Fruit fly (Drosophila melanogaster): ENCODE data around the gene SPE.

The SPE gene

DNA sequence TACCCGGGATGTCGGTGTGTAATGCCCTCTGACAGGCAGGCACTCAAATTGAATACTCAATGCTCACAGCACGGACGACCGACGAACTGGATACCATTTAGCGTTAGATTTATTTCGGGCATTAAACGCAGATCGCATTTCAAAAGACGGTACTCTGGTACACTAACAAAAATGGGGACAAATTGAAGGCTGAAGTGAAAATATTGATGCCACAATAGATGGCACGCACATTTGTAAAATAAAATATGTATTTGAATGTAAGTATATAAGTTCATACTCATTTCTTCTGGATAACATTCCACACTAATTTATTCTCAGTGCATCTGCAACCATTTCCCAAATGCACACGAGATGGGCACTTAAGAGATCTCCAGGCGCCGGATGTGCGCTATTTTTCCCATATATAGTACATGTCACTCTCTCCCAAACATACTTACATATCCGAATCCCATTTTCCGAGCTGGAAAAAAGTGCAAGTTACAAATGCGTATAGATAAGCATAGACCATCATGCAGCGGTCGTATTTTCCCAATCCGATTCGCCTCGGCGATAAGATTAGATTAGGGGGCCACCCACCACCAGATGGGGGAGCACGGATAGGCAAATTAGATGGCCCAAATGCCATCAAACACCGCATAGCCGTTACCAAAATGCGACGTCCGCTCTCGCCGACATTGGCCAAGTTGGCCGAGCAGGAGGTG is 23.6 kb downstream of the SPE start, which contains the start of gene CG10301 (continued):
- peak; percentile 65 for TF ChIP-seq Oli (tag; optimal IDR thresholded peaks at IDR 0.05)
- TF ChIP-seq CG42726 (GFP tag; IDR thresholded peaks at IDR 0.05; ENCODE audit: partially characterized antibody) = no peak
- peak; percentile 25; the same call in 1 of the 2 replicates for TF ChIP-seq Gsc (GFP tag; IDR thresholded peaks at IDR 0.05)
- 0 out of 2 replicates have a peak, but pooled peaks have one; percentile 39 for TF ChIP-seq ap (GFP tag; IDR thresholded peaks at IDR 0.05)
- TF ChIP-seq dpn (GFP tag; optimal IDR thresholded peaks at IDR 0.05) = peak; percentile 32 to 49
- TF ChIP-seq Pdp1 (GFP tag; optimal IDR thresholded peaks at IDR 0.05) = peak; percentile 21 to 34
- peak; percentile 97 for TF ChIP-seq sens (GFP tag)
- TF ChIP-seq nau (GFP tag; optimal IDR thresholded peaks at IDR 0.05) = peak; percentile 79
- no peak for TF ChIP-seq CG13287 (GFP tag; IDR thresholded peaks at IDR 0.05; ENCODE audit: partially characterized antibody)
- peak; percentile 1 to 53 for TF ChIP-seq Hr51 (GFP tag; optimal IDR thresholded peaks at IDR 0.05)
- peak; percentile 66 for TF ChIP-seq tin (GFP tag; optimal IDR thresholded peaks at IDR 0.05)
- peak; percentile 25 for TF ChIP-seq odd (GFP tag; optimal IDR thresholded peaks at IDR 0.05)
- peak; percentile 3 for TF ChIP-seq sd (tag; optimal IDR thresholded peaks at IDR 0.05)
- no peak for TF ChIP-seq CG10147 (GFP tag; optimal IDR thresholded peaks at IDR 0.05)
- TF ChIP-seq sima (GFP tag; optimal IDR thresholded peaks at IDR 0.05) = no peak
- peak; percentile 77 for TF ChIP-seq CG2712 (tag; optimal IDR thresholded peaks at IDR 0.05)
- peak; percentile 8 for TF ChIP-seq CG12769 (tag; optimal IDR thresholded peaks at IDR 0.05)
- TF ChIP-seq row (GFP tag; IDR thresholded peaks at IDR 0.05) = peak; percentile 71
- TF ChIP-seq CG7357 (GFP tag; IDR thresholded peaks at IDR 0.05) = 0 out of 3 replicates have a peak, but pooled peaks have one; percentile 31
- no peak for TF ChIP-seq ERR (GFP tag; optimal IDR thresholded peaks at IDR 0.05)
- peak; percentile 90 for TF ChIP-seq Ets65A (GFP tag)
- TF ChIP-seq zf30C (GFP tag; optimal IDR thresholded peaks at IDR 0.05) = peak; percentile 81
- TF ChIP-seq E2f1 (GFP tag; IDR thresholded peaks at IDR 0.05) = peak; percentile 60
- no peak for TF ChIP-seq Doc2 (GFP tag; IDR thresholded peaks at IDR 0.05)
- TF ChIP-seq CG13894 (tag; optimal IDR thresholded peaks at IDR 0.05) = no peak
- peak; percentile 20 for TF ChIP-seq ind (GFP tag; optimal IDR thresholded peaks at IDR 0.05)
- TF ChIP-seq CG8388 (GFP tag; optimal IDR thresholded peaks at IDR 0.05) = peak; percentile 65

DNA sequence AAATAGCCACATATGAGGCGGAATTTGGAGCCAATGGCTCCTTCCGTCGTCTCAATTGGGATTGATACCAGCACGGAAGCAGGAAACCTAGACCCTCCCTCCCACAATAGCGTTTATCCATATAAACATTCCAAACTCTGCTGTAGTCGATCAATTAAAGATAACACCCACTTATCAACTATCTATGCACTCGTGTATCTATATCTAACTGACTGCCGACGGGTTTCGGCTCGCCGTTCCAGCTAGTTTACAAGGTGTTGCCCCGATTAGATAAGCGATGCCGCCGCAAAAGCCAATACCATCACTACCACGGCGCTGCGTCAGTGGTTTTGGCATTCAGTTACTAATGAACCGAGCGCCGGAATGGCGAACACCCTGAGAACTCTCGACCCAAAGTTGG is 25.1 kb downstream of the SPE start, which contains the start of gene CG10300:
CG10300 (plus strand) TSS at position 333 of the 400 bp plus-strand sequence.
- TF ChIP-seq chinmo (GFP tag; IDR thresholded peaks at IDR 0.05; ENCODE audit: partially characterized antibody) (0 out of 4 replicates have a peak, but pooled peaks have one; percentile 42), exex (tag; optimal IDR thresholded peaks at IDR 0.05) (peak; percentile 29), lab (GFP tag; optimal IDR thresholded peaks at IDR 0.05) (peak; percentile 65), sug (tag; optimal IDR thresholded peaks at IDR 0.05) (peak; percentile 52), CG10543 (GFP tag; optimal IDR thresholded peaks at IDR 0.05) (peak; percentile 11), ranshi (GFP tag; IDR thresholded peaks at IDR 0.05) (0 out of 2 replicates have a peak, but pooled peaks have one; percentile 24), D (optimal IDR thresholded peaks at IDR 0.05) (no peak), D (GFP tag; optimal IDR thresholded peaks at IDR 0.05) (no peak), sd (tag; optimal IDR thresholded peaks at IDR 0.05) (peak; percentile 64), Deaf1 (tag; optimal IDR thresholded peaks at IDR 0.05) (peak; percentile 58), CG34376 (GFP tag; optimal IDR thresholded peaks at IDR 0.05) (peak; percentile 53), Med (GFP tag) (peak; percentile 39), dati (GFP tag; IDR thresholded peaks at IDR 0.05) (no peak), gsb (GFP tag; IDR thresholded peaks at IDR 0.05) (no peak), fd3F (GFP tag; optimal IDR thresholded peaks at IDR 0.05) (no peak), CG17912 (GFP tag; optimal IDR thresholded peaks at IDR 0.05) (no peak), mirr (GFP tag; optimal IDR thresholded peaks at IDR 0.05) (peak; percentile 88), GATAe (GFP tag; conservative IDR thresholded peaks at IDR 0.05) (peak; percentile 74), grn (GFP tag; optimal IDR thresholded peaks at IDR 0.05) (peak; percentile 74), sens (GFP tag) (peak; percentile 71)
